Worm (Caenorhabditis elegans): Measurements from ENCODE around the gene F14F8.9.

F14F8.9 gene

ce11 chrV:16643558-16643957, 24.8 kb downstream of the F14F8.9 start, which contains the start of gene srw-77:
TSS of gene srw-77 (minus strand) at chrV:16643658.
- no peak for TF ChIP-seq blmp-1 (tag; optimal IDR thresholded peaks at IDR 0.05)

DNA sequence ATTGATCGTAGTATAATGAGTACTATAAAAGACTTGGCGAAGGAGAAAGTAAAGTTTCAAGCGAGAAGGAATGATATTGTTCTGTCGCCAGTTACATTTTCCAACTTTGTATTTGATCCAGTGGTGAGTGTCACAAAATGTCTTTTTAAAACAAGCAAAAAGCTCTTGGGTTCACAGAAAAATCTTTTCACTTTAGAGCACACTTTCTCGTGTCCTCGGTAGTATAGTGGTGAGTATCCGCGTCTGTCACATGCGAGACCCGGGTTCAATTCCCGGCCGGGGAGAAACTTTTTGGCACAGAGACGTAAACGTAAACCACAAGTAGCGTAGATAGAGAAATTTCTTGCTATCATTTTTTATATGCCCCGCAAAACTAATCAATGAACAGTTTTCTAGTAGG, 28.0 kb downstream of the F14F8.9 start:
- no peak for TF ChIP-seq M03D4.4 (tag; optimal IDR thresholded peaks at IDR 0.05)
- no peak for TF ChIP-seq lsy-2 (tag; optimal IDR thresholded peaks at IDR 0.05)
- no peak for TF ChIP-seq lin-13 (tag; optimal IDR thresholded peaks at IDR 0.05)
- TF ChIP-seq flh-1 (GFP tag; optimal IDR thresholded peaks at IDR 0.05), result no peak
- no peak for TF ChIP-seq unc-62 (GFP tag; optimal IDR thresholded peaks at IDR 0.05)
- no peak for TF ChIP-seq mls-2 (tag; optimal IDR thresholded peaks at IDR 0.05)
- no peak for TF ChIP-seq nhr-2 (tag; optimal IDR thresholded peaks at IDR 0.05)
- no peak for TF ChIP-seq sem-2 (GFP tag; optimal IDR thresholded peaks at IDR 0.05)
- TF ChIP-seq ztf-11 (tag; optimal IDR thresholded peaks at IDR 0.05), result no peak

ce11 chrV:16638204-16638603, 30.2 kb downstream of the F14F8.9 start, which contains the start of gene srw-76:
TSS of gene srw-76 (minus strand) at chrV:16638304.
- no peak for TF ChIP-seq ztf-11 (tag; optimal IDR thresholded peaks at IDR 0.05)
- TF ChIP-seq mep-1 (tag; optimal IDR thresholded peaks at IDR 0.05), result no peak
- no peak for TF ChIP-seq nhr-12 (tag; optimal IDR thresholded peaks at IDR 0.05)
- no peak for TF ChIP-seq ceh-39 (tag; optimal IDR thresholded peaks at IDR 0.05)
- TF ChIP-seq hlh-1 (tag; optimal IDR thresholded peaks at IDR 0.05), result no peak
- TF ChIP-seq nhr-237 (tag; optimal IDR thresholded peaks at IDR 0.05), result no peak
- TF ChIP-seq unc-120 (tag; optimal IDR thresholded peaks at IDR 0.05; ENCODE audit: poor library complexity, severe bottlenecking), result no peak
- no peak for TF ChIP-seq zip-8 (tag; optimal IDR thresholded peaks at IDR 0.05)
- no peak for TF ChIP-seq tbx-8 (GFP tag; optimal IDR thresholded peaks at IDR 0.05)

- no peak for TF ChIP-seq blmp-1 (tag; optimal IDR thresholded peaks at IDR 0.05)
- no peak for TF ChIP-seq ztf-11 (tag; optimal IDR thresholded peaks at IDR 0.05)
- no peak for TF ChIP-seq lin-13 (tag; optimal IDR thresholded peaks at IDR 0.05)
- TF ChIP-seq snpc-4 (tag; optimal IDR thresholded peaks at IDR 0.05), result no peak
- TF ChIP-seq pha-4 (tag; optimal IDR thresholded peaks at IDR 0.05), result no peak
- TF ChIP-seq mab-5 (tag; optimal IDR thresholded peaks at IDR 0.05), result no peak
- TF ChIP-seq drap-1 (GFP tag; optimal IDR thresholded peaks at IDR 0.05), result no peak
- TF ChIP-seq ceh-39 (tag; optimal IDR thresholded peaks at IDR 0.05), result no peak
- TF ChIP-seq mls-2 (tag; optimal IDR thresholded peaks at IDR 0.05), result no peak
Observed at ce11 chrV:16635911-16636310, 32.5 kb downstream of the F14F8.9 start, which contains the start of gene mltn-11. TSS of gene mltn-11 (plus strand) at chrV:16636186.

ce11 chrV:16629600-16629999, 38.8 kb downstream of the F14F8.9 start, which contains the start of gene srd-21:
TSS of gene srd-21 (plus strand) at chrV:16629900.
- TF ChIP-seq mls-2 (tag; optimal IDR thresholded peaks at IDR 0.05), result no peak
- no peak for TF ChIP-seq elt-3 (tag; optimal IDR thresholded peaks at IDR 0.05)
- no peak for TF ChIP-seq nhr-2 (tag; optimal IDR thresholded peaks at IDR 0.05)
- no peak for TF ChIP-seq M03D4.4 (tag; optimal IDR thresholded peaks at IDR 0.05)
- no peak for TF ChIP-seq ces-1 (GFP tag; optimal IDR thresholded peaks at IDR 0.05)
- TF ChIP-seq unc-39 (tag; optimal IDR thresholded peaks at IDR 0.05), result no peak
- TF ChIP-seq ceh-39 (tag; optimal IDR thresholded peaks at IDR 0.05), result no peak
- no peak for TF ChIP-seq ham-2 (GFP tag; optimal IDR thresholded peaks at IDR 0.05)
- TF ChIP-seq nhr-76 (tag; optimal IDR thresholded peaks at IDR 0.05), result no peak

DNA sequence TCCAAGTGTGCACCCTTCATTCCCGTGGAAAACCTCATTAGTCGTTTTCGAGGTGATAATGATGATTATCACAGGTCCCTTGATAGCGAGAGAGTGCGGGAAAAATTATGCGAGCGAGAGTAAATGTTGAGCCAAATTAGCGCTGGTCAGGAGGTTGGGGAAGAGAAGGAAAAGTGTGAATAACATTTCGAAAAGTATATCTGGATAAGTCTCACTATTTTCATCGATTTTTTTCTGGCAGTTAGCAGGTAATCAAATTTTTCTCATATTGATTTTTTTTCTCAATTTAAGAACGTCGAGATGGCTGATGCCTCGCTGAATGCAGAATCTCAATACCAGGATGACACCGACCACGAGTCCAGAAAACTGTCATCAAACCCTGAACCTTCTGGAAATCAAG, 39.4 kb downstream of the F14F8.9 start, which contains the start of gene W06G6.2:
W06G6.2 (plus strand) TSS at position 301 of the 400 bp plus-strand sequence.
- TF ChIP-seq tbx-8 (GFP tag; optimal IDR thresholded peaks at IDR 0.05) (no peak), ces-1 (GFP tag; optimal IDR thresholded peaks at IDR 0.05) (no peak), flh-1 (GFP tag; optimal IDR thresholded peaks at IDR 0.05) (no peak), nhr-2 (tag; optimal IDR thresholded peaks at IDR 0.05) (no peak), blmp-1 (tag; optimal IDR thresholded peaks at IDR 0.05) (no peak), nhr-28 (tag; optimal IDR thresholded peaks at IDR 0.05) (no peak), nhr-12 (tag; optimal IDR thresholded peaks at IDR 0.05) (no peak), mep-1 (tag; optimal IDR thresholded peaks at IDR 0.05) (no peak), mab-5 (tag; optimal IDR thresholded peaks at IDR 0.05) (no peak)

ce11 chrV:16627962-16628361, 40.4 kb downstream of the F14F8.9 start, which contains the start of gene oac-53:
TSS of gene oac-53 (minus strand) at chrV:16627970.
- TF ChIP-seq tbx-8 (GFP tag; optimal IDR thresholded peaks at IDR 0.05) (no peak), lsy-2 (tag; optimal IDR thresholded peaks at IDR 0.05) (no peak), zip-8 (tag; optimal IDR thresholded peaks at IDR 0.05) (no peak), sem-2 (GFP tag; optimal IDR thresholded peaks at IDR 0.05) (no peak), M03D4.4 (tag; optimal IDR thresholded peaks at IDR 0.05) (no peak), sptf-1 (tag; optimal IDR thresholded peaks at IDR 0.05) (no peak), bed-3 (GFP tag; optimal IDR thresholded peaks at IDR 0.05) (no peak), blmp-1 (tag; optimal IDR thresholded peaks at IDR 0.05) (no peak), elt-1 (tag; optimal IDR thresholded peaks at IDR 0.05; ENCODE audit: borderline replicate concordance, insufficient read depth) (no peak), drap-1 (GFP tag; optimal IDR thresholded peaks at IDR 0.05) (no peak), hlh-1 (tag; optimal IDR thresholded peaks at IDR 0.05) (no peak), ceh-39 (tag; optimal IDR thresholded peaks at IDR 0.05) (no peak), nhr-76 (tag; optimal IDR thresholded peaks at IDR 0.05) (no peak), ceh-43 (GFP tag; optimal IDR thresholded peaks at IDR 0.05) (no peak)
